Fruit fly (Drosophila melanogaster): ENCODE data around the gene CG4318.

CG4318 gene

dm6 chrX:13128750-13129152 lies 26.0 kb downstream of the CG4318 start, which contains the start of the genes CG32638, CG15717 and MFS10 (continued):
- no peak for TF ChIP-seq TFAM (GFP tag; optimal IDR thresholded peaks at IDR 0.05)
- TF ChIP-seq grn (GFP tag; optimal IDR thresholded peaks at IDR 0.05): peak; percentile 99
- TF ChIP-seq gfzf (GFP tag; optimal IDR thresholded peaks at IDR 0.05): peak; percentile 96
- no peak for TF ChIP-seq CG2129 (GFP tag; IDR thresholded peaks at IDR 0.05; ENCODE audit: partially characterized antibody)
- TF ChIP-seq schlank (tag; optimal IDR thresholded peaks at IDR 0.05): no peak
- TF ChIP-seq repo (GFP tag; optimal IDR thresholded peaks at IDR 0.05): no peak
- no peak for TF ChIP-seq ro (GFP tag; IDR thresholded peaks at IDR 0.05)
- peak; percentile 55 for TF ChIP-seq dm (GFP tag; optimal IDR thresholded peaks at IDR 0.05)
- TF ChIP-seq CG15479 (GFP tag; optimal IDR thresholded peaks at IDR 0.05): peak; percentile 73
- peak; percentile 37 for TF ChIP-seq CG14710 (tag; optimal IDR thresholded peaks at IDR 0.05)
- TF ChIP-seq CG34422 (GFP tag; IDR thresholded peaks at IDR 0.05): peak; percentile 55; the same call in 1 of the 3 replicates
- TF ChIP-seq CG12659 (GFP tag; optimal IDR thresholded peaks at IDR 0.05): peak; percentile 86
- TF ChIP-seq CG4707 (GFP tag; optimal IDR thresholded peaks at IDR 0.05): no peak
- peak; percentile 68 for TF ChIP-seq Opbp (GFP tag; IDR thresholded peaks at IDR 0.05; ENCODE audit: partially characterized antibody)
- TF ChIP-seq chinmo (GFP tag; IDR thresholded peaks at IDR 0.05; ENCODE audit: partially characterized antibody): peak; percentile 90; the same call in 2 of the 4 replicates
- no peak for TF ChIP-seq maf-S (GFP tag; optimal IDR thresholded peaks at IDR 0.05)
- peak; percentile 30; the same call in 1 of the 2 replicates for TF ChIP-seq CG9932 (GFP tag; IDR thresholded peaks at IDR 0.05)
- TF ChIP-seq oc (tag; optimal IDR thresholded peaks at IDR 0.05): peak; percentile 17
- TF ChIP-seq CG17612 (GFP tag; IDR thresholded peaks at IDR 0.05): no peak
- TF ChIP-seq scrt (GFP tag; optimal IDR thresholded peaks at IDR 0.05): peak; percentile 73
- no peak for TF ChIP-seq Ptx1 (GFP tag; IDR thresholded peaks at IDR 0.05)
- TF ChIP-seq MTF-1 (GFP tag; optimal IDR thresholded peaks at IDR 0.05; ENCODE audit: borderline replicate concordance): no peak
- no peak for TF ChIP-seq CG1647 (GFP tag; optimal IDR thresholded peaks at IDR 0.05)
- TF ChIP-seq CG9797 (GFP tag; optimal IDR thresholded peaks at IDR 0.05): peak; percentile 98
- TF ChIP-seq CG12236 (GFP tag; optimal IDR thresholded peaks at IDR 0.05): no peak
- peak; percentile 44 for TF ChIP-seq CG12071 (GFP tag; optimal IDR thresholded peaks at IDR 0.05)
- peak; percentile 27 for TF ChIP-seq NfI (GFP tag; optimal IDR thresholded peaks at IDR 0.05)
- TF ChIP-seq CG18619 (GFP tag; optimal IDR thresholded peaks at IDR 0.05): peak; percentile 22
- TF ChIP-seq Asciz (GFP tag; optimal IDR thresholded peaks at IDR 0.05): no peak
- peak; percentile 19 for TF ChIP-seq CoRest (tag; optimal IDR thresholded peaks at IDR 0.05)
- no peak for TF ChIP-seq kay (GFP tag; optimal IDR thresholded peaks at IDR 0.05)
- TF ChIP-seq Sry-β (GFP tag; optimal IDR thresholded peaks at IDR 0.05): no peak
- TF ChIP-seq Stat92E (GFP tag; optimal IDR thresholded peaks at IDR 0.05): peak in 1 of 3 experiments; percentile 64
- no peak for TF ChIP-seq twi (tag; optimal IDR thresholded peaks at IDR 0.05)
- peak; percentile 78 for TF ChIP-seq stwl (tag; optimal IDR thresholded peaks at IDR 0.05)
- no peak for TF ChIP-seq CG30431 (GFP tag; optimal IDR thresholded peaks at IDR 0.05)
- TF ChIP-seq Adf1 (GFP tag; IDR thresholded peaks at IDR 0.05): no peak
- TF ChIP-seq ewg (GFP tag; optimal IDR thresholded peaks at IDR 0.05): peak; percentile 43
- peak; percentile 9 for TF ChIP-seq YL-1 (GFP tag; optimal IDR thresholded peaks at IDR 0.05)
- TF ChIP-seq vfl (GFP tag; optimal IDR thresholded peaks at IDR 0.05): no peak
- TF ChIP-seq trem (tag; optimal IDR thresholded peaks at IDR 0.05): peak; percentile 56
- no peak for TF ChIP-seq CG3281 (GFP tag; optimal IDR thresholded peaks at IDR 0.05)
- TF ChIP-seq Spps (tag; optimal IDR thresholded peaks at IDR 0.05): no peak
- no peak for TF ChIP-seq CG5953 (GFP tag; IDR thresholded peaks at IDR 0.05)
- no peak for TF ChIP-seq CG32772 (GFP tag; IDR thresholded peaks at IDR 0.05)
- no peak for TF ChIP-seq CG6175 (GFP tag; IDR thresholded peaks at IDR 0.05)
- TF ChIP-seq HmgZ (tag; optimal IDR thresholded peaks at IDR 0.05): peak; percentile 83
- peak; percentile 41 for TF ChIP-seq CG7271 (tag; optimal IDR thresholded peaks at IDR 0.05)
- TF ChIP-seq cwo (GFP tag; optimal IDR thresholded peaks at IDR 0.05): no peak
- TF ChIP-seq MBD-R2 (GFP tag; IDR thresholded peaks at IDR 0.05): peak; percentile 80
